Worm (Caenorhabditis elegans): ENCODE results near the gene T26C11.8.

- TF ChIP-seq snpc-4 (tag; optimal IDR thresholded peaks at IDR 0.05) (no peak), nhr-237 (tag; optimal IDR thresholded peaks at IDR 0.05) (no peak), rnt-1 (tag; optimal IDR thresholded peaks at IDR 0.05) (no peak), nhr-12 (tag; optimal IDR thresholded peaks at IDR 0.05) (no peak), nhr-76 (tag; optimal IDR thresholded peaks at IDR 0.05) (no peak), pax-3 (tag; optimal IDR thresholded peaks at IDR 0.05) (no peak), nhr-11 (tag; optimal IDR thresholded peaks at IDR 0.05) (no peak), nhr-28 (tag; optimal IDR thresholded peaks at IDR 0.05) (no peak), hlh-4 (tag; optimal IDR thresholded peaks at IDR 0.05) (no peak), efl-3 (GFP tag; optimal IDR thresholded peaks at IDR 0.05) (no peak), mdl-1 (tag; optimal IDR thresholded peaks at IDR 0.05) (no peak), lin-15B (tag; optimal IDR thresholded peaks at IDR 0.05) (no peak), ceh-63 (GFP tag; optimal IDR thresholded peaks at IDR 0.05) (no peak), unc-62 (GFP tag; optimal IDR thresholded peaks at IDR 0.05) (no peak)
These were observed 4.4 kb downstream of the T26C11.8 start, which contains the start of gene tbx-41 for ce11 chrX:1864946-1865345.
